Fruit fly (Drosophila melanogaster) whole organism, embryonic: ENCODE results near the gene CG7841.

Source experiments
- B-H1 ChIP-seq: fragments of 200-800 bp; sonication (Bioruptor generic); IDR thresholded peaks from 3 replicates; pipeline ENCODE4 v1.3.6; 2022; ENCODE audit warnings: missing biosample characterization, missing genetic modification characterization
- Bteb2 ChIP-seq: fragments of 200-800 bp; sonication (Bioruptor generic); optimal IDR thresholded peaks from 2 replicates; lab custom pipeline; 2016; ENCODE audit warnings: missing biosample characterization, missing genetic modification characterization
- CG10462 ChIP-seq: fragments of 200-800 bp; sonication (Bioruptor generic); optimal IDR thresholded peaks from 2 replicates; lab custom pipeline; 2016; ENCODE audit warnings: missing biosample characterization, missing genetic modification characterization
- CG13123 ChIP-seq: fragments of 200-800 bp; sonication (Bioruptor generic); optimal IDR thresholded peaks from 2 replicates; lab custom pipeline; 2016; ENCODE audit warnings: missing biosample characterization, missing genetic modification characterization
- CG14441 ChIP-seq: fragments of 200-800 bp; sonication (Bioruptor generic); IDR thresholded peaks from 2 replicates; pipeline ENCODE4 v1.3.6; 2022; ENCODE audit warnings: missing biosample characterization, missing genetic modification characterization
- CG15479 ChIP-seq: fragments of 200-800 bp; sonication (Bioruptor generic); optimal IDR thresholded peaks from 3 replicates; lab custom pipeline; 2019; ENCODE audit warnings: missing biosample characterization, mild to moderate bottlenecking, missing genetic modification characterization, moderate library complexity
- CG18476 ChIP-seq: fragments of 200-800 bp; sonication (Bioruptor generic); optimal IDR thresholded peaks from 2 replicates; lab custom pipeline; 2016; ENCODE audit warnings: missing biosample characterization, mild to moderate bottlenecking, missing genetic modification characterization
- CG2678 ChIP-seq: fragments of 200-800 bp; sonication (Bioruptor generic); optimal IDR thresholded peaks from 3 replicates; lab custom pipeline; 2019; ENCODE audit warnings: missing biosample characterization, mild to moderate bottlenecking, missing genetic modification characterization, moderate library complexity
- CG33213 ChIP-seq: fragments of 200-800 bp; sonication (Bioruptor generic); optimal IDR thresholded peaks from 3 replicates; lab custom pipeline; 2016; ENCODE audit warnings: missing biosample characterization, missing genetic modification characterization
- CG3838 ChIP-seq: fragments of 200-800 bp; sonication (Bioruptor generic); optimal IDR thresholded peaks from 3 replicates; lab custom pipeline; 2016; ENCODE audit warnings: missing biosample characterization, missing genetic modification characterization
- CG5180 ChIP-seq: fragments of 200-800 bp; sonication (Bioruptor generic); optimal IDR thresholded peaks from 3 replicates; lab custom pipeline; 2017; ENCODE audit warnings: missing biosample characterization, missing genetic modification characterization, mild to moderate bottlenecking, moderate library complexity, missing genetic modification reagents
- CG7271 ChIP-seq: fragments of 200-800 bp; sonication (Bioruptor generic); optimal IDR thresholded peaks from 2 replicates; lab custom pipeline; 2018; ENCODE audit warnings: missing biosample characterization, mild to moderate bottlenecking, missing genetic modification characterization, moderate library complexity
- CG8290 ChIP-seq, 3 experiments: fragments of 200-800 bp; sonication (Bioruptor generic); optimal IDR thresholded peaks; 2 replicates each; lab custom pipeline; 2016 to 2019; ENCODE audit warnings: missing biosample characterization in 3 of 3, missing genetic modification characterization in 3 of 3, mild to moderate bottlenecking in 2 of 3, moderate library complexity in 1 of 3
- D19B ChIP-seq: fragments of 200-800 bp; sonication (Bioruptor generic); optimal IDR thresholded peaks from 2 replicates; lab custom pipeline; 2017; ENCODE audit warnings: missing biosample characterization, mild to moderate bottlenecking, missing genetic modification characterization
- Dek ChIP-seq: fragments of 200-800 bp; sonication (Bioruptor generic); optimal IDR thresholded peaks from 3 replicates; lab custom pipeline; 2019; ENCODE audit warnings: missing biosample characterization, mild to moderate bottlenecking, missing genetic modification characterization, moderate library complexity
- Dip2 ChIP-seq: fragments of 200-800 bp; sonication (Bioruptor generic); IDR thresholded peaks from 2 replicates; pipeline ENCODE4 v1.3.6; 2022; ENCODE audit warnings: missing biosample characterization, missing genetic modification characterization
- Dll ChIP-seq: fragments of 200-800 bp; sonication (Bioruptor generic); IDR thresholded peaks from 4 replicates; pipeline ENCODE4 v1.3.6; 2022; ENCODE audit warnings: missing biosample characterization, missing genetic modification characterization; ENCODE audit not compliant: partially characterized antibody
- Fer1 ChIP-seq: fragments of 200-800 bp; sonication (Bioruptor generic); optimal IDR thresholded peaks from 2 replicates; lab custom pipeline; 2017; ENCODE audit warnings: missing biosample characterization, mild to moderate bottlenecking, missing genetic modification characterization
- HLH54F ChIP-seq: fragments of 200-800 bp; sonication (Bioruptor generic); optimal IDR thresholded peaks from 3 replicates; lab custom pipeline; 2016; ENCODE audit warnings: missing biosample characterization, missing genetic modification characterization
- Kr ChIP-seq: fragments of 200-800 bp; sonication (Bioruptor generic); optimal IDR thresholded peaks from 2 replicates; lab custom pipeline; 2017; ENCODE audit warnings: missing biosample characterization, mild to moderate bottlenecking, missing genetic modification characterization
- Lhr ChIP-seq: fragments of 200-800 bp; sonication (Bioruptor generic); optimal IDR thresholded peaks from 3 replicates; lab custom pipeline; 2017; ENCODE audit warnings: mild to moderate bottlenecking, missing biosample characterization, missing genetic modification reagents, missing genetic modification characterization
- Oli ChIP-seq: fragments of 200-800 bp; sonication (Bioruptor generic); optimal IDR thresholded peaks from 2 replicates; lab custom pipeline; 2018; ENCODE audit warnings: missing biosample characterization, mild to moderate bottlenecking, missing genetic modification characterization, moderate library complexity
- Rx ChIP-seq: fragments of 200-800 bp; sonication (Bioruptor generic); IDR thresholded peaks from 2 replicates; pipeline ENCODE4 v1.3.6; 2022; ENCODE audit warnings: missing biosample characterization, missing genetic modification characterization
- Six4 ChIP-seq: fragments of 200-800 bp; sonication (Bioruptor generic); optimal IDR thresholded peaks from 2 replicates; lab custom pipeline; 2016; ENCODE audit warnings: missing biosample characterization, missing genetic modification characterization
- Usf ChIP-seq: fragments of 200-800 bp; sonication (Bioruptor generic); optimal IDR thresholded peaks from 2 replicates; lab custom pipeline; 2017; ENCODE audit warnings: missing genotype, missing biosample characterization, missing genetic modification characterization
- fru ChIP-seq: fragments of >200 bp; optimal IDR thresholded peaks from 2 replicates; lab custom pipeline; 2017
- insv ChIP-seq, 2 experiments: fragments of 200-800 bp; sonication (Bioruptor generic); optimal IDR thresholded peaks; 3 replicates each; lab custom pipeline; 2016 to 2018; ENCODE audit warnings: missing biosample characterization in 2 of 2, missing genetic modification characterization in 2 of 2
- klu ChIP-seq: fragments of 200-800 bp; sonication (Bioruptor generic); IDR thresholded peaks from 2 replicates; pipeline ENCODE4 v1.3.6; 2022; ENCODE audit warnings: missing biosample characterization, missing genetic modification characterization
- kni ChIP-seq: fragments of 200-800 bp; sonication (Bioruptor generic); optimal IDR thresholded peaks from 3 replicates; lab custom pipeline; 2017; ENCODE audit warnings: mild to moderate bottlenecking, missing biosample characterization, missing genetic modification reagents, missing genetic modification characterization
- knrl ChIP-seq: fragments of 200-800 bp; sonication (Bioruptor generic); IDR thresholded peaks from 3 replicates; pipeline ENCODE4 v1.3.6; 2022; ENCODE audit warnings: missing biosample characterization, missing genetic modification characterization; ENCODE audit not compliant: partially characterized antibody
- pzg ChIP-seq: fragments of 200-800 bp; sonication (Bioruptor generic); optimal IDR thresholded peaks from 3 replicates; lab custom pipeline; 2018; ENCODE audit warnings: missing biosample characterization, mild to moderate bottlenecking, missing genetic modification characterization, moderate library complexity
- salm ChIP-seq: fragments of 200-800 bp; sonication (Bioruptor generic); optimal IDR thresholded peaks from 2 replicates; lab custom pipeline; 2018; ENCODE audit warnings: missing biosample characterization, mild to moderate bottlenecking, missing genetic modification characterization
- sens ChIP-seq: fragments of 200-800 bp; sonication (Bioruptor generic); peaks from one replicate; lab custom pipeline; 2016; ENCODE audit warnings: missing biosample characterization, missing genetic modification characterization
- sqz ChIP-seq: fragments of 200-800 bp; sonication (Bioruptor generic); optimal IDR thresholded peaks from 3 replicates; lab custom pipeline; 2018; ENCODE audit warnings: missing biosample characterization, mild to moderate bottlenecking, missing genetic modification characterization
- tgo ChIP-seq: fragments of 200-800 bp; sonication (Bioruptor generic); IDR thresholded peaks from 3 replicates; pipeline ENCODE4 v1.3.6; 2022; ENCODE audit warnings: missing biosample characterization, missing genetic modification characterization
- tx ChIP-seq: fragments of 200-800 bp; sonication (Bioruptor generic); optimal IDR thresholded peaks from 2 replicates; lab custom pipeline; 2016; ENCODE audit warnings: missing biosample characterization, missing genetic modification characterization
- vnd ChIP-seq: fragments of 200-800 bp; sonication (Bioruptor generic); IDR thresholded peaks from 3 replicates; pipeline ENCODE4 v1.3.6; 2022; ENCODE audit warnings: missing biosample characterization, missing genetic modification characterization; ENCODE audit not compliant: partially characterized antibody

CG7841 gene

dm6 chr3L:15529143-15529542 is 21.1 kb upstream of the CG7841 start, which contains the start of gene obst-H:
Gene obst-H, minus strand, starts transcription at chr3L:15529243.
- peak; percentile 7 for TF ChIP-seq sens (GFP tag; lab: Kevin White, UChicago)
- TF ChIP-seq CG3838 (GFP tag; lab: Kevin White, UChicago) = no peak

dm6 chr3L:15528096-15528495 is 20.0 kb upstream of the CG7841 start, which contains the start of gene CG42728:
Gene CG42728, minus strand, starts transcription at chr3L:15528196.
- TF ChIP-seq Rx (GFP tag; lab: Robert Waterston, UW) (no peak), CG18476 (GFP tag; lab: Kevin White, UChicago) (no peak), salm (tag; lab: Kevin White, UChicago) (no peak), sqz (no peak), CG14441 (no peak), HLH54F (no peak), insv (GFP tag; optimal IDR thresholded peaks at IDR 0.05; lab: Kevin White, UChicago) (no peak), kni (no peak), Dek (no peak), klu (GFP tag; lab: Robert Waterston, UW) (no peak), D19B (no peak), CG33213 (GFP tag; lab: Kevin White, UChicago) (no peak), Oli (tag; lab: Kevin White, UChicago) (no peak), Dll (no peak), B-H1 (no peak), Kr (GFP tag; lab: Kevin White, UChicago) (no peak)

- TF ChIP-seq CG2678 (tag; lab: Kevin White, UChicago) (no peak), CG13123 (GFP tag; lab: Kevin White, UChicago) (no peak), vnd (GFP tag; lab: Robert Waterston, UW) (no peak), CG7271 (tag; lab: Kevin White, UChicago) (no peak), fru (lab: Kevin White, UChicago) (no peak), tgo (no peak), Bteb2 (GFP tag; lab: Kevin White, UChicago) (no peak), Dip2 (GFP tag; lab: Robert Waterston, UW) (no peak), CG5180 (no peak), Lhr (GFP tag; lab: Kevin White, UChicago) (no peak), Fer1 (GFP tag; lab: Kevin White, UChicago) (no peak), knrl (no peak), CG15479 (GFP tag; lab: Kevin White, UChicago) (no peak)
- TF ChIP-seq, all 482 proteins: peak for 0
Observed at dm6 chr3L:15527416-15527815, 19.4 kb upstream of the CG7841 start, which contains the start of gene CG42729. Gene CG42729, minus strand, starts transcription at chr3L:15527516.

- no peak for TF ChIP-seq tx (GFP tag; lab: Kevin White, UChicago)
Observed at dm6 chr3L:15526712-15527111, 18.7 kb upstream of the CG7841 start, which contains the start of gene CG33985. Gene CG33985, minus strand, starts transcription at chr3L:15526812.

- TF ChIP-seq CG10462 = no peak
- TF ChIP-seq Six4 (GFP tag; lab: Kevin White, UChicago) = no peak
- no peak for TF ChIP-seq CG8290 (GFP tag; optimal IDR thresholded peaks at IDR 0.05; lab: Kevin White, UChicago)
- TF ChIP-seq CG8290 (tag; optimal IDR thresholded peaks at IDR 0.05; lab: Kevin White, UChicago) = no peak
- no peak for TF ChIP-seq pzg (GFP tag; lab: Kevin White, UChicago)
- no peak for TF ChIP-seq Usf (GFP tag; lab: Kevin White, UChicago)
Observed at dm6 chr3L:15525153-15525552, 17.1 kb upstream of the CG7841 start, which contains the start of gene CG33986. Gene CG33986, minus strand, starts transcription at chr3L:15525253.
